Fruit fly (Drosophila melanogaster): Measurements from ENCODE around the gene CG14913.

dm6 chr2L:11010999-11011398 lies 5.8 kb upstream of the CG14913 start, which contains the start of the genes Art8 and dUTPase:
- TF ChIP-seq pan (optimal IDR thresholded peaks at IDR 0.05) (no peak), psq (optimal IDR thresholded peaks at IDR 0.05) (no peak), usp (GFP tag; optimal IDR thresholded peaks at IDR 0.05) (no peak)
